Worm (Caenorhabditis elegans): ENCODE measurements around the gene F09E10.1.

F09E10.1 gene

ce11 chrX:1473794-1474193 lies 28.8 kb upstream of the F09E10.1 start:
- TF ChIP-seq rpc-1 (optimal IDR thresholded peaks at IDR 0.05) = peak; percentile 16
- TF ChIP-seq rpc-1 (tag; optimal IDR thresholded peaks at IDR 0.05) = peak; percentile 57
- TF ChIP-seq cebp-1 (GFP tag; IDR thresholded peaks at IDR 0.05) = no peak
- peak; percentile 67 for TF ChIP-seq cebp-1 (tag; optimal IDR thresholded peaks at IDR 0.05)
- no peak for TF ChIP-seq F23B12.7 (tag; optimal IDR thresholded peaks at IDR 0.05; ENCODE audit: insufficient read depth)

DNA sequence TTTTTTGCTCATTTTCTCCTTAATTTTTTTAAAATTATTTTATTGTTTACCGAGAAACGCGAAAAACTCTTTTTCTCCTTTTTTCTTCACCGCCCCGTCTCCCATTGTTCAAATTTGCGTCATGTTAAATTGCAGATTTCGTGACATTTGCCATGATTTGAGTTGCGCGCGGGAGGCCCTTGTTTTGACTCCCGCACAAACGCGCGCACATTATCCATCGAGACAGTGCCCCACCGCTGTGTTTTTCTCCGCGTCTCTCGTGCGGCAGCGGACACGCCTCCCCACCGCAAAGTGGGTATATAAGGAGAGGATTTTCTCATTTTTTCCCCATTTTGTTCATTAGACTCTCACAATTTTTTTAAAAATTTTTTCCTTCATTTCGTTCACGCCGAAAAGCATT lies 26.6 kb upstream of the F09E10.1 start:
- 0 out of 2 replicates have a peak, but pooled peaks have one; percentile 28 for TF ChIP-seq madf-8 (GFP tag; conservative IDR thresholded peaks at IDR 0.05)
- no peak for TF ChIP-seq ama-1 (optimal IDR thresholded peaks at IDR 0.05)
- TF ChIP-seq ama-1 (GFP tag; optimal IDR thresholded peaks at IDR 0.05) = no peak
- peak; percentile 39; the same call in 1 of the 2 replicates for TF ChIP-seq zfh-2 (GFP tag; conservative IDR thresholded peaks at IDR 0.05)
- no peak for TF ChIP-seq F10E7.11 (tag; optimal IDR thresholded peaks at IDR 0.05)
- peak; percentile 51 for TF ChIP-seq efl-1 (GFP tag; optimal IDR thresholded peaks at IDR 0.05)
- no peak for TF ChIP-seq cebp-1 (GFP tag; IDR thresholded peaks at IDR 0.05)
- peak; percentile 68 for TF ChIP-seq cebp-1 (tag; optimal IDR thresholded peaks at IDR 0.05)
- 0 out of 2 replicates have a peak, but pooled peaks have one; percentile 12 for TF ChIP-seq lin-26 (GFP tag; IDR thresholded peaks at IDR 0.05)
- no peak for TF ChIP-seq egl-18 (GFP tag; IDR thresholded peaks at IDR 0.05)

ce11 chrX:1477932-1478331 lies 24.7 kb upstream of the F09E10.1 start:
- TF ChIP-seq ztf-18 (tag; optimal IDR thresholded peaks at IDR 0.05) (no peak), tbp1 (GFP tag; optimal IDR thresholded peaks at IDR 0.05) (peak; percentile 33), tlf-1 (GFP tag; optimal IDR thresholded peaks at IDR 0.05) (no peak), attf-3 (GFP tag; conservative IDR thresholded peaks at IDR 0.05) (no peak), let-607 (tag; optimal IDR thresholded peaks at IDR 0.05) (peak; percentile 36), F22D6.2 (tag; optimal IDR thresholded peaks at IDR 0.05) (peak; percentile 76), pha-4 (tag; optimal IDR thresholded peaks at IDR 0.05) (peak; percentile 18), zim-3 (tag; optimal IDR thresholded peaks at IDR 0.05) (no peak), dox-1 (GFP tag; IDR thresholded peaks at IDR 0.05) (peak; percentile 42; the same call in 1 of the 2 replicates), egl-44 (GFP tag; IDR thresholded peaks at IDR 0.05) (0 out of 2 replicates have a peak, but pooled peaks have one; percentile 21), lin-54 (GFP tag; optimal IDR thresholded peaks at IDR 0.05) (peak; percentile 7), unc-130 (GFP tag; optimal IDR thresholded peaks at IDR 0.05) (no peak), F23B12.7 (tag; optimal IDR thresholded peaks at IDR 0.05; ENCODE audit: insufficient read depth) (no peak), lin-40 (tag; optimal IDR thresholded peaks at IDR 0.05) (peak; percentile 64), nhr-80 (tag; optimal IDR thresholded peaks at IDR 0.05) (peak; percentile 71), atf-7 (tag; optimal IDR thresholded peaks at IDR 0.05) (peak; percentile 87), ztf-26 (tag; optimal IDR thresholded peaks at IDR 0.05) (peak; percentile 85), C06A6.2 (GFP tag; conservative IDR thresholded peaks at IDR 0.05) (0 out of 2 replicates have a peak, but pooled peaks have one; percentile 29), mcd-1 (GFP tag; IDR thresholded peaks at IDR 0.05) (peak; percentile 11; the same call in 1 of the 2 replicates), madf-10 (tag; optimal IDR thresholded peaks at IDR 0.05) (no peak), cebp-1 (GFP tag; IDR thresholded peaks at IDR 0.05) (no peak), cebp-1 (tag; optimal IDR thresholded peaks at IDR 0.05) (peak; percentile 39), B0261.1 (tag; optimal IDR thresholded peaks at IDR 0.05) (no peak), attf-5 (GFP tag; optimal IDR thresholded peaks at IDR 0.05) (no peak), somi-1 (GFP tag; optimal IDR thresholded peaks at IDR 0.05) (peak; percentile 3), madf-6 (GFP tag; IDR thresholded peaks at IDR 0.05) (no peak), aptf-3 (GFP tag; IDR thresholded peaks at IDR 0.05) (no peak)
